Fruit fly (Drosophila melanogaster) whole organism: Measurements from ENCODE around the gene yip7.

Source experiments
- CG8478 ChIP-seq: fragments of >200 bp; optimal IDR thresholded peaks from 2 replicates; lab custom pipeline; 2018; ENCODE audit warnings: inconsistent platforms
- Dll ChIP-seq: fragments of >200 bp; optimal IDR thresholded peaks from 2 replicates; lab custom pipeline; 2017
- EcR ChIP-seq, 2 experiments: fragments of >200 bp; optimal IDR thresholded peaks; 2 replicates each; lab custom pipeline; 2017; ENCODE audit warnings: missing biosample characterization in 2 of 2, missing genetic modification characterization in 2 of 2, missing genetic modification reagents in 2 of 2
- pan ChIP-seq: fragments of >200 bp; optimal IDR thresholded peaks from 2 replicates; lab custom pipeline; 2017
- psq ChIP-seq: fragments of >200 bp; optimal IDR thresholded peaks from 2 replicates; lab custom pipeline; 2017
- usp ChIP-seq: fragments of >200 bp; optimal IDR thresholded peaks from 2 replicates; lab custom pipeline; 2017; ENCODE audit warnings: missing biosample characterization, missing genetic modification characterization, mixed read lengths

The yip7 gene

DNA sequence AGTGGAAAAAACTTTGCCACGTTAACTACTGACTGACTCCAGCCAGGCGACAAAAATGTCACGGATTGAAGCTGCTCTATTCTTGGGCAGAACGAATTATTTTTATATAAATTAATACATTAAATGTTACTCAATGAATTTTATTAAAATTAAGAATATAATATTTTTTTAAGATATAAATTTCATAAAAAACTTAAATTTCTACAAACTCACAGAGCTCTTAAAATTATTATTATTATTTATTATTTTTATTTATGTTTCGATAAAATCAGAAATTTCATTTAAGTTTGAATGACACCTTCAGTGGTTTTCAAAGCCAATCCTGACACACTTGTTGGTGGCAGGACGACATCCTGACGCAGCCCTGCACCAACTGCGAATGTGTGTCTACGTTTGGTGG lies 50.1 kb downstream of the yip7 start:
- TF ChIP-seq usp (GFP tag; lab: Kevin White, UChicago) (no peak), Dll (lab: Kevin White, UChicago) (no peak), psq (lab: Kevin White, UChicago) (no peak), CG8478 (lab: Kevin White, UChicago) (no peak), pan (no peak), EcR (GFP tag; optimal IDR thresholded peaks at IDR 0.05; lab: Kevin White, UChicago) (no peak)
